Worm (Caenorhabditis elegans): ENCODE measurements around the gene F13B12.3.

Gene F13B12.3

ce11 chrIV:10442904-10443303, 4.0 kb downstream of the F13B12.3 start:
- TF ChIP-seq odd-2 (tag; optimal IDR thresholded peaks at IDR 0.05) = no peak
- TF ChIP-seq syd-9 (tag; optimal IDR thresholded peaks at IDR 0.05) = no peak
- TF ChIP-seq ceh-24 (tag; optimal IDR thresholded peaks at IDR 0.05) = no peak
- TF ChIP-seq npax-4 (tag; optimal IDR thresholded peaks at IDR 0.05) = no peak
- TF ChIP-seq C08G9.2 (tag; optimal IDR thresholded peaks at IDR 0.05) = no peak
- TF ChIP-seq madf-2 (tag; optimal IDR thresholded peaks at IDR 0.05) = no peak

ce11 chrIV:10443510-10443909, 4.6 kb downstream of the F13B12.3 start, which contains the start of gene F13B12.7:
TSS of gene F13B12.7 (plus strand) at chrIV:10443810.
- no peak for TF ChIP-seq fax-1 (tag; optimal IDR thresholded peaks at IDR 0.05)
- TF ChIP-seq ceh-14 (tag; optimal IDR thresholded peaks at IDR 0.05) = no peak
- no peak for TF ChIP-seq Y22D7AL.16 (tag; optimal IDR thresholded peaks at IDR 0.05)
- no peak for TF ChIP-seq npax-4 (tag; optimal IDR thresholded peaks at IDR 0.05)
- TF ChIP-seq ceh-45 (GFP tag; IDR thresholded peaks at IDR 0.05) = no peak
- no peak for TF ChIP-seq C38D4.7 (GFP tag; optimal IDR thresholded peaks at IDR 0.05)
- TF ChIP-seq lim-6 (tag; optimal IDR thresholded peaks at IDR 0.05) = no peak

- TF ChIP-seq zip-5 (tag; optimal IDR thresholded peaks at IDR 0.05) = no peak
- TF ChIP-seq rnt-1 (tag; optimal IDR thresholded peaks at IDR 0.05) = no peak
- no peak for TF ChIP-seq hlh-8 (tag; optimal IDR thresholded peaks at IDR 0.05)
- no peak for TF ChIP-seq K09A11.1 (tag; optimal IDR thresholded peaks at IDR 0.05; ENCODE audit: insufficient read depth)
- TF ChIP-seq tbx-2 (tag; optimal IDR thresholded peaks at IDR 0.05) = no peak
- no peak for TF ChIP-seq unc-86 (tag; optimal IDR thresholded peaks at IDR 0.05)
- no peak for TF ChIP-seq pha-2 (tag; optimal IDR thresholded peaks at IDR 0.05)
- TF ChIP-seq ceh-31 (tag; optimal IDR thresholded peaks at IDR 0.05) = no peak
- TF ChIP-seq syd-9 (tag; optimal IDR thresholded peaks at IDR 0.05) = no peak
- no peak for TF ChIP-seq ceh-18 (tag; optimal IDR thresholded peaks at IDR 0.05)
- TF ChIP-seq fkh-6 (tag; optimal IDR thresholded peaks at IDR 0.05) = no peak
- no peak for TF ChIP-seq pros-1 (tag; optimal IDR thresholded peaks at IDR 0.05)
- TF ChIP-seq F13H6.1 (tag; optimal IDR thresholded peaks at IDR 0.05) = no peak
- TF ChIP-seq ceh-34 (tag; optimal IDR thresholded peaks at IDR 0.05) = no peak
These were observed 10.9 kb downstream of the F13B12.3 start, which contains the start of gene F13B12.4 for ce11 chrIV:10449799-10450198. TSS of gene F13B12.4 (minus strand) at chrIV:10449899.

ce11 chrIV:10453001-10453400, 14.1 kb downstream of the F13B12.3 start, which contains the start of gene F01D4.8:
TSS of gene F01D4.8 (minus strand) at chrIV:10453101.
- no peak for TF ChIP-seq sox-2 (GFP tag; IDR thresholded peaks at IDR 0.05)
- no peak for TF ChIP-seq pag-3 (tag; optimal IDR thresholded peaks at IDR 0.05; ENCODE audit: borderline replicate concordance)
- TF ChIP-seq Y22D7AL.16 (tag; optimal IDR thresholded peaks at IDR 0.05) = no peak
- TF ChIP-seq unc-42 (tag; optimal IDR thresholded peaks at IDR 0.05) = no peak
- TF ChIP-seq lin-11 (tag; optimal IDR thresholded peaks at IDR 0.05) = no peak
- TF ChIP-seq dve-1 (tag; optimal IDR thresholded peaks at IDR 0.05) = no peak
- TF ChIP-seq ceh-9 (tag; optimal IDR thresholded peaks at IDR 0.05) = no peak
- no peak for TF ChIP-seq unc-55 (GFP tag; optimal IDR thresholded peaks at IDR 0.05)
- no peak for TF ChIP-seq dmd-4 (tag; optimal IDR thresholded peaks at IDR 0.05; ENCODE audit: borderline replicate concordance)
- no peak for TF ChIP-seq pha-2 (tag; optimal IDR thresholded peaks at IDR 0.05)
- no peak for TF ChIP-seq hlh-13 (GFP tag; optimal IDR thresholded peaks at IDR 0.05)
- TF ChIP-seq ceh-30 (tag; optimal IDR thresholded peaks at IDR 0.05) = no peak

- TF ChIP-seq ceh-19 (GFP tag; optimal IDR thresholded peaks at IDR 0.05) (no peak), tbx-7 (tag; optimal IDR thresholded peaks at IDR 0.05) (no peak), ceh-34 (tag; optimal IDR thresholded peaks at IDR 0.05) (no peak)
These were observed 18.2 kb downstream of the F13B12.3 start, which contains the start of gene srb-17 for ce11 chrIV:10457137-10457536. TSS of gene srb-17 (minus strand) at chrIV:10457237.

Data from whole organism, late embryonic.